Fruit fly (Drosophila melanogaster): Measurements from ENCODE around the gene Rcd4.

Rcd4 gene

DNA sequence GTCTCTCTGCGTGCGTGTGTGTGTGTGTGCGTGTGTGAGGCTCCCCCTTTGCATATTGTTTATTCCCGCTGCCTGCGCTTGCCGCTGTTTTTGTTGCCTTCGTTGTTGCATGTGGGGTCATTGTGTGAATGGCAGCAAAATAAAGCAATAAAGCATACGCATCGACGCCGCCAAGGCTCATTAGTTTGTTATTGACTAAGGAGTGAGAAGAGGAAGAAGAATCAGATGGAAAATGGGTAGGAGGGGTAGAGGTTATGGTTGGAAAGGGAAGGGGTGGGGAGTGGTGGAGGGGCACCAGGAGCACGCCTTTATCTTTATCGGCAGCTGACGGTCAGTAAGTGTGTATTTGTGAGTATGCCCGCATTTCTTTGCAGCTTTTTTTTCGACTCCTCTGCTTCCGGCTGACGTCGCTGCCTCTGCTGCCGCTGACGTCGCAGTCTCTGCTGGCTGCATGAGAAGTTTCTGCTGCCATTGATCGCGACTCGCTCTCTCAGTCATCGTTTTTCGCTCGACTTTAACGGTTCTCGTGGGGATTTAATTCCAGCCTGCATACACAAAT, 36.8 kb downstream of the Rcd4 start:
- TF ChIP-seq CG15710 (tag; optimal IDR thresholded peaks at IDR 0.05) (peak; percentile 28), CG34367 (tag; optimal IDR thresholded peaks at IDR 0.05) (no peak), Snoo (tag; optimal IDR thresholded peaks at IDR 0.05) (no peak), rn (GFP tag; IDR thresholded peaks at IDR 0.05) (no peak), EcR (GFP tag; optimal IDR thresholded peaks at IDR 0.05) (peak; percentile 94), CG14655 (GFP tag; optimal IDR thresholded peaks at IDR 0.05) (peak; percentile 1), CG17806 (tag; optimal IDR thresholded peaks at IDR 0.05) (no peak), CG10348 (GFP tag; IDR thresholded peaks at IDR 0.05) (no peak), CG4496 (GFP tag; IDR thresholded peaks at IDR 0.05) (peak; percentile 43; the same call in 1 of the 3 replicates), Pif1B (GFP tag; optimal IDR thresholded peaks at IDR 0.05) (no peak), CG12605 (GFP tag; IDR thresholded peaks at IDR 0.05) (0 out of 2 replicates have a peak, but pooled peaks have one; percentile 18), gl (tag; optimal IDR thresholded peaks at IDR 0.05) (peak; percentile 58), D1 (tag; optimal IDR thresholded peaks at IDR 0.05) (no peak), CG13204 (GFP tag; optimal IDR thresholded peaks at IDR 0.05) (peak; percentile 75), CG9948 (tag; optimal IDR thresholded peaks at IDR 0.05) (no peak), Ets98B (GFP tag; IDR thresholded peaks at IDR 0.05) (no peak), Pif1A (GFP tag; optimal IDR thresholded peaks at IDR 0.05) (no peak), fd96Ca (GFP tag; IDR thresholded peaks at IDR 0.05) (no peak), CG32121 (GFP tag; IDR thresholded peaks at IDR 0.05) (no peak), CG8159 (tag; optimal IDR thresholded peaks at IDR 0.05) (no peak), CG8301 (tag; optimal IDR thresholded peaks at IDR 0.05) (no peak)

- no peak for TF ChIP-seq CG9948 (tag; optimal IDR thresholded peaks at IDR 0.05)
- peak; percentile 11 for TF ChIP-seq CG15710 (tag; optimal IDR thresholded peaks at IDR 0.05)
- TF ChIP-seq CG14655 (GFP tag; optimal IDR thresholded peaks at IDR 0.05), result peak; percentile 22
- no peak for TF ChIP-seq Snoo (tag; optimal IDR thresholded peaks at IDR 0.05)
- TF ChIP-seq fd96Ca (GFP tag; IDR thresholded peaks at IDR 0.05), result no peak
- TF ChIP-seq CG13204 (GFP tag; optimal IDR thresholded peaks at IDR 0.05), result peak; percentile 66
- TF ChIP-seq CG4496 (GFP tag; IDR thresholded peaks at IDR 0.05), result peak; percentile 57; the same call in 1 of the 3 replicates
- TF ChIP-seq D1 (tag; optimal IDR thresholded peaks at IDR 0.05), result no peak
- peak; percentile 69 for TF ChIP-seq gl (tag; optimal IDR thresholded peaks at IDR 0.05)
- peak; percentile 43 for TF ChIP-seq CG34367 (tag; optimal IDR thresholded peaks at IDR 0.05)
- TF ChIP-seq EcR (GFP tag; optimal IDR thresholded peaks at IDR 0.05), result peak; percentile 31
- peak; percentile 6 for TF ChIP-seq Pif1B (GFP tag; optimal IDR thresholded peaks at IDR 0.05)
- peak; percentile 24 for TF ChIP-seq CG17806 (tag; optimal IDR thresholded peaks at IDR 0.05)
- TF ChIP-seq Pif1A (GFP tag; optimal IDR thresholded peaks at IDR 0.05), result peak; percentile 47
- TF ChIP-seq CG8301 (tag; optimal IDR thresholded peaks at IDR 0.05), result peak; percentile 7
- peak; percentile 36; the same call in 1 of the 2 replicates for TF ChIP-seq CG12605 (GFP tag; IDR thresholded peaks at IDR 0.05)
- peak; percentile 38 for TF ChIP-seq CG8159 (tag; optimal IDR thresholded peaks at IDR 0.05)
- no peak for TF ChIP-seq CG10348 (GFP tag; IDR thresholded peaks at IDR 0.05)
- TF ChIP-seq rn (GFP tag; IDR thresholded peaks at IDR 0.05), result no peak
Measured at dm6 chr2L:8420259-8420930, 37.7 kb downstream of the Rcd4 start.

DNA sequence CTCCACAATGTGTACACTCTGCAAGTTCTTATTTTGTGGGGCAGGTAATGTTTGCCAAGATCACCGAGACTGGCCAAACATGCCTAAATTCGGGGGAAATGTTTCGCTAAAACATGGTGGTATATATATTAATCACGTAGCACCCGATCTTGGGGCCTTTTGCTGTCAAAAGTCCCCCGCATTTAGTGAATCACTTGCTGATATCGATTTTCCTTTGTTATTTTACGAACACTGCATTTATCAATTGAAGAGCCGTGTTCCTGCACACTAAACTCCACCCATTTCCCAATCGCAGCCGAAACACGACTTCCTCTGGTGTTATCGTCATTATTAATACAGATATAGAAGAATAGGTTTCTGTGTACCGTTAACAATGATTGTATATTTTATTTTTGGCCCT, 39.1 kb downstream of the Rcd4 start:
- TF ChIP-seq CG8301 (tag; optimal IDR thresholded peaks at IDR 0.05), result no peak
- no peak for TF ChIP-seq CG10348 (GFP tag; IDR thresholded peaks at IDR 0.05)
- TF ChIP-seq Ets98B (GFP tag; IDR thresholded peaks at IDR 0.05), result no peak
- TF ChIP-seq CG32121 (GFP tag; IDR thresholded peaks at IDR 0.05), result no peak
- no peak for TF ChIP-seq gl (tag; optimal IDR thresholded peaks at IDR 0.05)
- TF ChIP-seq rn (GFP tag; IDR thresholded peaks at IDR 0.05), result no peak
- no peak for TF ChIP-seq CG9948 (tag; optimal IDR thresholded peaks at IDR 0.05)
- no peak for TF ChIP-seq CG14655 (GFP tag; optimal IDR thresholded peaks at IDR 0.05)
- TF ChIP-seq CG15710 (tag; optimal IDR thresholded peaks at IDR 0.05), result no peak
- no peak for TF ChIP-seq CG4496 (GFP tag; IDR thresholded peaks at IDR 0.05)
- no peak for TF ChIP-seq Pif1B (GFP tag; optimal IDR thresholded peaks at IDR 0.05)
- no peak for TF ChIP-seq EcR (GFP tag; optimal IDR thresholded peaks at IDR 0.05)
- no peak for TF ChIP-seq CG8159 (tag; optimal IDR thresholded peaks at IDR 0.05)
- TF ChIP-seq fd96Ca (GFP tag; IDR thresholded peaks at IDR 0.05), result no peak
- TF ChIP-seq CG34367 (tag; optimal IDR thresholded peaks at IDR 0.05), result no peak
- TF ChIP-seq Snoo (tag; optimal IDR thresholded peaks at IDR 0.05), result no peak
- TF ChIP-seq Pif1A (GFP tag; optimal IDR thresholded peaks at IDR 0.05), result no peak
- TF ChIP-seq CG12605 (GFP tag; IDR thresholded peaks at IDR 0.05), result no peak
- TF ChIP-seq CG13204 (GFP tag; optimal IDR thresholded peaks at IDR 0.05), result no peak

DNA sequence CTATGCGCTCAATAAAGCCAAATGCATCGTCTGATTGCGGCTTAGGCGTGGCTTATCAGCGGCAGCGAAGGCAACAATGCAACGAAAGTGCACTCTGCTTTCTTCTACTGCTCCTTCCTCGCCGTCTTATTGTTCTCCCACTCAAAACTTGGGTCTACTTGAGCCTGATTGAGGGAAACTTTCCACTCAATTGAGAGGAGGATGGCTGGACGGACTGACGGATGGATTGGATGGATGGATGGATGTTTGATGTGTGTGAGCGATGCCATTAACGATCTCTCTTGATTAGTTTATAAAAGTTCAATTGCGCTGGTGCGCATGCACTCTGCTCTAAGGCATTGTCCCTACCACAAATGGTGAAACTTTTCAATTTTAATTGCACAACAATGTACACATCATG, 40.4 kb downstream of the Rcd4 start:
- TF ChIP-seq CG34367 (tag; optimal IDR thresholded peaks at IDR 0.05) (no peak), CG17806 (tag; optimal IDR thresholded peaks at IDR 0.05) (no peak), D1 (tag; optimal IDR thresholded peaks at IDR 0.05) (no peak), gl (tag; optimal IDR thresholded peaks at IDR 0.05) (no peak), CG8159 (tag; optimal IDR thresholded peaks at IDR 0.05) (no peak), CG12605 (GFP tag; IDR thresholded peaks at IDR 0.05) (no peak), Snoo (tag; optimal IDR thresholded peaks at IDR 0.05) (no peak), Pif1B (GFP tag; optimal IDR thresholded peaks at IDR 0.05) (no peak), Pif1A (GFP tag; optimal IDR thresholded peaks at IDR 0.05) (no peak), CG32121 (GFP tag; IDR thresholded peaks at IDR 0.05) (no peak), CG13204 (GFP tag; optimal IDR thresholded peaks at IDR 0.05) (no peak), CG10348 (GFP tag; IDR thresholded peaks at IDR 0.05) (no peak), CG15710 (tag; optimal IDR thresholded peaks at IDR 0.05) (no peak), CG9948 (tag; optimal IDR thresholded peaks at IDR 0.05) (no peak), Ets98B (GFP tag; IDR thresholded peaks at IDR 0.05) (no peak), CG14655 (GFP tag; optimal IDR thresholded peaks at IDR 0.05) (no peak)

dm6 chr2L:8423460-8424089, 40.9 kb downstream of the Rcd4 start:
- TF ChIP-seq fd96Ca (GFP tag; IDR thresholded peaks at IDR 0.05), result no peak
- peak; percentile 16 for TF ChIP-seq Pif1A (GFP tag; optimal IDR thresholded peaks at IDR 0.05)
- TF ChIP-seq Pif1B (GFP tag; optimal IDR thresholded peaks at IDR 0.05), result peak; percentile 24
- TF ChIP-seq CG15710 (tag; optimal IDR thresholded peaks at IDR 0.05), result peak; percentile 4
- peak; percentile 30 for TF ChIP-seq CG8159 (tag; optimal IDR thresholded peaks at IDR 0.05)
